Worm (Caenorhabditis elegans) whole organism, L4 larva: Measurements from ENCODE around the gene M7.12.

Experiments used
- F10B5.3 ChIP-seq: sonication (generic microtip); optimal IDR thresholded peaks from 2 replicates; lab custom pipeline; 2016; ENCODE audit warnings: mild to moderate bottlenecking, missing genetic modification characterization, missing compliant biosample characterization
- F26F4.8 ChIP-seq: fragments of 200-800 bp; sonication (Bioruptor generic); conservative IDR thresholded peaks from 2 replicates; pipeline ENCODE4 v1.3.6; 2022; ENCODE audit warnings: missing genetic modification characterization, missing compliant biosample characterization
- F37D6.2 ChIP-seq: sonication (generic microtip); optimal IDR thresholded peaks from 2 replicates; lab custom pipeline; 2016; ENCODE audit warnings: mild to moderate bottlenecking, missing genetic modification characterization, missing compliant biosample characterization
- F49E8.2 ChIP-seq: sonication (generic microtip); optimal IDR thresholded peaks from 2 replicates; lab custom pipeline; 2016; ENCODE audit warnings: missing compliant biosample characterization, mild to moderate bottlenecking, missing genetic modification characterization, borderline replicate concordance
- Y105C5A.15 ChIP-seq: fragments of 200-800 bp; sonication (Bioruptor generic); IDR thresholded peaks from 2 replicates; pipeline ENCODE4 v1.3.6; 2022; ENCODE audit warnings: missing genetic modification characterization, missing compliant biosample characterization
- Y48G9A.11 ChIP-seq: fragments of 200-800 bp; sonication (Bioruptor generic); IDR thresholded peaks from 2 replicates; pipeline ENCODE4 v1.3.6; 2022; ENCODE audit warnings: missing genetic modification reagents, missing genetic modification characterization, missing compliant biosample characterization
- Y5F2A.4 ChIP-seq: fragments of 200-800 bp; sonication (Bioruptor generic); optimal IDR thresholded peaks from 2 replicates; lab custom pipeline; 2018; ENCODE audit warnings: mild to moderate bottlenecking, missing genetic modification characterization, missing compliant biosample characterization
- Y75B8A.6 ChIP-seq: fragments of 200-800 bp; sonication (Bioruptor generic); IDR thresholded peaks from 2 replicates; pipeline ENCODE4 v1.3.6; 2022; ENCODE audit warnings: missing genetic modification reagents, missing genetic modification characterization, missing compliant biosample characterization
- ZK337.2 ChIP-seq: fragments of 200-800 bp; sonication (Bioruptor generic); IDR thresholded peaks from 2 replicates; pipeline ENCODE4 v1.3.6; 2022; ENCODE audit warnings: missing genetic modification reagents, missing genetic modification characterization, missing compliant biosample characterization
- aha-1 ChIP-seq: fragments of 150-350 bp; peaks from one replicate; lab custom pipeline; 2014; ENCODE audit warnings: missing biosample characterization, missing genetic modification characterization
- ama-1 ChIP-seq: fragments of 150-350 bp; optimal IDR thresholded peaks from 2 replicates; lab custom pipeline; 2014; ENCODE audit warnings: inconsistent platforms, mixed read lengths
- arid-1 ChIP-seq: fragments of 200-800 bp; sonication (Bioruptor generic); conservative IDR thresholded peaks from 2 replicates; pipeline ENCODE4 v1.3.6; 2022; ENCODE audit warnings: missing genetic modification reagents, missing genetic modification characterization, missing compliant biosample characterization
- ceh-32 ChIP-seq: sonication (generic microtip); optimal IDR thresholded peaks from 2 replicates; lab custom pipeline; 2016; ENCODE audit warnings: mild to moderate bottlenecking, missing genetic modification characterization, missing compliant biosample characterization; ENCODE audit not compliant: poor library complexity
- ceh-82 ChIP-seq: sonication (generic microtip); optimal IDR thresholded peaks from 2 replicates; lab custom pipeline; 2017; ENCODE audit warnings: missing biosample characterization, missing genetic modification characterization
- ces-1 ChIP-seq: fragments of 150-350 bp; sonication (generic microtip); optimal IDR thresholded peaks from 4 replicates; lab custom pipeline; 2014; ENCODE audit warnings: missing biosample characterization, missing genetic modification reagents, missing genetic modification characterization
- ctbp-1 ChIP-seq: fragments of 200-800 bp; sonication (Bioruptor generic); IDR thresholded peaks from 2 replicates; pipeline ENCODE4 v1.3.6; 2022; ENCODE audit warnings: missing genetic modification reagents, missing genetic modification characterization, missing compliant biosample characterization
- dve-1 ChIP-seq: sonication (generic microtip); optimal IDR thresholded peaks from 2 replicates; lab custom pipeline; 2017; ENCODE audit warnings: antibody characterized with exemption, mild to moderate bottlenecking, missing genetic modification characterization, missing compliant biosample characterization; ENCODE audit not compliant: insufficient read depth
- hmg-1.1 ChIP-seq: fragments of 200-800 bp; sonication (Bioruptor generic); IDR thresholded peaks from 2 replicates; pipeline ENCODE4 v1.3.6; 2022; ENCODE audit warnings: missing genetic modification reagents, missing genetic modification characterization, missing compliant biosample characterization
- lim-7 ChIP-seq: fragments of 200-800 bp; sonication (Bioruptor generic); IDR thresholded peaks from 2 replicates; pipeline ENCODE4 v1.3.6; 2022; ENCODE audit warnings: missing genetic modification characterization, missing compliant biosample characterization
- lin-15B ChIP-seq: fragments of 150-350 bp; sonication (generic microtip); optimal IDR thresholded peaks from 3 replicates; lab custom pipeline; 2014; ENCODE audit warnings: missing biosample characterization, missing genetic modification characterization
- lin-38 ChIP-seq: fragments of 200-800 bp; sonication (Bioruptor generic); IDR thresholded peaks from 2 replicates; pipeline ENCODE4 v1.3.6; 2022; ENCODE audit warnings: missing genetic modification reagents, missing genetic modification characterization, missing compliant biosample characterization
- madf-5 ChIP-seq, 2 experiments: fragments of 200-800 bp; sonication (Bioruptor generic); IDR thresholded peaks; 2 replicates each; pipeline ENCODE4 v1.3.6; 2022; ENCODE audit warnings: missing compliant biosample characterization in 2 of 2, missing genetic modification characterization in 2 of 2
- mdt-29 ChIP-seq: fragments of 200-800 bp; sonication (Bioruptor generic); IDR thresholded peaks from 2 replicates; pipeline ENCODE4 v1.3.6; 2022; ENCODE audit warnings: missing genetic modification reagents, missing genetic modification characterization, missing compliant biosample characterization
- mes-2 ChIP-seq: sonication (generic microtip); optimal IDR thresholded peaks from 2 replicates; lab custom pipeline; 2016; ENCODE audit warnings: missing genotype, mild to moderate bottlenecking, missing genetic modification characterization, missing compliant biosample characterization; ENCODE audit not compliant: poor library complexity, severe bottlenecking
- mxl-2 ChIP-seq: fragments of 200-800 bp; sonication (Bioruptor generic); conservative IDR thresholded peaks from 2 replicates; pipeline ENCODE4 v1.3.6; 2022; ENCODE audit warnings: missing genetic modification reagents, missing genetic modification characterization, missing compliant biosample characterization
- nhr-25 ChIP-seq: sonication (generic microtip); optimal IDR thresholded peaks from 2 replicates; lab custom pipeline; 2017; ENCODE audit warnings: missing genetic modification characterization, mild to moderate bottlenecking, missing compliant biosample characterization, antibody characterized with exemption, moderate library complexity, borderline replicate concordance; ENCODE audit not compliant: insufficient read depth
- nhr-41 ChIP-seq: fragments of 200-800 bp; sonication (Bioruptor generic); IDR thresholded peaks from 2 replicates; pipeline ENCODE4 v1.3.6; 2022; ENCODE audit warnings: missing genetic modification reagents, missing genetic modification characterization, missing compliant biosample characterization
- nhr-42 ChIP-seq: fragments of 200-800 bp; sonication (Bioruptor generic); IDR thresholded peaks from 2 replicates; pipeline ENCODE4 v1.3.6; 2022; ENCODE audit warnings: missing genetic modification characterization, missing compliant biosample characterization
- nhr-48 ChIP-seq: sonication (generic microtip); optimal IDR thresholded peaks from 2 replicates; lab custom pipeline; 2016; ENCODE audit warnings: mild to moderate bottlenecking, missing genetic modification characterization, missing compliant biosample characterization
- pha-4 ChIP-seq, 2 experiments: fragments of 150-350 bp in 1 of 2; fragments of 200-800 bp in 1 of 2; sonication (Bioruptor generic) in 1 of 2; IDR thresholded peaks in 1 of 2; optimal IDR thresholded peaks in 1 of 2; 2 replicates each; pipeline versions ENCODE4 v1.3.6 to Lab custom; 2014 to 2022; ENCODE audit warnings: missing genetic modification characterization in 2 of 2, missing genetic modification reagents in 2 of 2, missing biosample characterization in 1 of 2, missing compliant biosample characterization in 1 of 2
- pqm-1 ChIP-seq: sonication (generic microtip); optimal IDR thresholded peaks from 2 replicates; lab custom pipeline; 2017; ENCODE audit warnings: missing biosample characterization, missing genetic modification characterization
- rbr-2 ChIP-seq: sonication (generic microtip); optimal IDR thresholded peaks from 2 replicates; lab custom pipeline; 2016; ENCODE audit warnings: missing genotype, missing genetic modification characterization, missing compliant biosample characterization
- snpc-1.2 ChIP-seq: fragments of 200-800 bp; sonication (Bioruptor generic); IDR thresholded peaks from 2 replicates; pipeline ENCODE4 v1.3.6; 2022; ENCODE audit warnings: missing genetic modification reagents, missing genetic modification characterization, missing compliant biosample characterization
- snpc-4 ChIP-seq: fragments of 150-350 bp; optimal IDR thresholded peaks from 2 replicates; lab custom pipeline; 2014; ENCODE audit warnings: missing biosample characterization, missing genetic modification characterization
- tra-1 ChIP-seq: fragments of 200-800 bp; sonication (Bioruptor generic); IDR thresholded peaks from 2 replicates; pipeline ENCODE4 v1.3.6; 2022; ENCODE audit warnings: missing genetic modification reagents, missing genetic modification characterization, missing compliant biosample characterization
- unc-62 ChIP-seq, 3 experiments: fragments of 150-350 bp in 1 of 3; sonication (generic microtip); optimal IDR thresholded peaks in 2 of 3; peaks in 1 of 3; 1 replicate in 1 of 3; 2 replicates in 2 of 3; lab custom pipeline; 2014 to 2017; ENCODE audit warnings: missing biosample characterization in 3 of 3, missing genetic modification characterization in 3 of 3, missing genetic modification reagents in 3 of 3, missing genotype in 1 of 3
- zfp-3 ChIP-seq: fragments of 200-800 bp; sonication (Bioruptor generic); conservative IDR thresholded peaks from 2 replicates; pipeline ENCODE4 v1.3.6; 2022; ENCODE audit warnings: missing genetic modification reagents, missing genetic modification characterization, missing compliant biosample characterization
- zip-2 ChIP-seq: fragments of 150-350 bp; optimal IDR thresholded peaks from 2 replicates; lab custom pipeline; 2014; ENCODE audit warnings: missing biosample characterization, missing genetic modification characterization
- ztf-7 ChIP-seq: fragments of 150-350 bp; optimal IDR thresholded peaks from 2 replicates; lab custom pipeline; 2014; ENCODE audit warnings: missing biosample characterization, missing genetic modification characterization

Gene M7.12

DNA sequence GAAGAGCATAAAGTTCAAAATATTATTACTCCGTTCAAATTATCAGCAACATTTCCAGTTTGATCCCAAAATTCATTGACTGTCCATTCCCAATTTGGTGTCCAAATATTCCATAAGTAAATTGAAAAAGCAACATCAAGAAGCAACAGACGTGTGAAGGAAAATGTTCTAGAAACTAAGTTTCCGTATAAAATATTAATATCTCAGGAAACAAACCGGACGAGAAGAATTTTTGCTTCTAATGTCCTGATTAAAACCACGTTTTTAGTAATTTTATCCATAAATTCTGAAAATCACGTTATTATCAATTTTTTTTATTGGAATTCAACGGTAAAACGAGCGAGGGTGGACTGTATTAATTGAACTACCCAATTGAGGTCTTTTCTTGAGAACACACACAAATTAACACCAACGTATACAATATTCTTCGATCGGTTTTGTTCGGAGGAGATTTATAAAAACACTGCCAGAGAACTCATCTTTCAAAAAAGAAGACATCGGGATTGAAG lies 49.2 kb upstream of the M7.12 start, which contains the start of gene pigq-1 (continued):
- TF ChIP-seq ceh-32 (tag; lab: Kevin White, UChicago), result no peak
- peak; percentile 6 for TF ChIP-seq zip-2 (tag; lab: Kevin White, UChicago)
- peak; percentile 20 for TF ChIP-seq dve-1 (tag; lab: Kevin White, UChicago)
- TF ChIP-seq Y75B8A.6 (GFP tag; lab: Robert Waterston, UW), result no peak
- TF ChIP-seq nhr-25 (tag; lab: Kevin White, UChicago), result no peak
- TF ChIP-seq mdt-29 (GFP tag; lab: Robert Waterston, UW), result peak; percentile 34; the same call in 1 of the 2 replicates
- TF ChIP-seq, all 104 proteins: peak for 28

DNA sequence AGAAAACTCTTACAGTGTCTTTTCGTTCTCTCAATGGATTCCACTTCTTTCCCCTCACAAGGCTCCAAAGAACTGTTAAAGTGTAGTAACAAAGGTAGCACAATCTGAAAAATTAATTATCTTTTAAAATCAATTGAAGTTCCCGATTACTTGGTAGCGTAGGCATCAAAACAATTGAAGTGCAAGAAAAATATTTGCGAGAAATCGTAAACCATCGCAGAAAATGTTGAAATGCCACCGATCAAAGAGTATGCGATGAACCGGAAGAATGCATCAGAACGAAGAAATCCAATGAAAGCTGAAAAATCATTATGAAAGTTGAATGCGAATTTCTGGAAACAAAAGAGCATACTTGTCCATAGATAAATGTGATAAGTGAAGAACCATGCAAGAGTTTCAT lies 48.7 kb upstream of the M7.12 start:
- TF ChIP-seq lim-7 (no peak), F10B5.3 (tag; lab: Kevin White, UChicago) (no peak), aha-1 (tag; lab: Kevin White, UChicago) (peak; percentile 98), nhr-48 (tag; lab: Kevin White, UChicago) (no peak), F26F4.8 (GFP tag; lab: Robert Waterston, UW) (no peak), ctbp-1 (GFP tag; lab: Robert Waterston, UW) (no peak), mxl-2 (GFP tag; lab: Robert Waterston, UW) (no peak)

DNA sequence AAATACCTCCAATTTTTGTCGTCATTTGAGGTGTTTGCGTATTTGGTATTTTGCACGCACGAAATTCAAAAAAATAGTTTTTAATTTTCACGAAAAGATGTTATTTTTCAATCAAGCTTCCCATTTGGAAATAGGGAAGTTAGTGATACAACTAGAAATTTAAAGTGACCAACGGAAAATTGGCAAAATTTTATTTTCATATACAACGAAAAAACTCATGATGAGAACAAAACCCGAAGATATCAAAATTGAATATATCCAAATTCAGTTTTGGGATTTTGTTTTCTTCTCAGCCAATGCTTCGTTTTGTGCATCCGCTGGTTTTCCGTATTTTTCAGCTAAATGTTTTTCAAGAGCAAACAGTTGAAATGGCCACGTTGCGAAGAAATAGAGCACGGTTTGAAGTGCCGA lies 48.2 kb upstream of the M7.12 start:
- TF ChIP-seq ama-1 (lab: Kevin White, UChicago) (no peak), zfp-3 (GFP tag; lab: Robert Waterston, UW) (0 out of 2 replicates have a peak, but pooled peaks have one; percentile 30), pqm-1 (tag; lab: Kevin White, UChicago) (no peak), snpc-1.2 (0 out of 2 replicates have a peak, but pooled peaks have one; percentile 15), hmg-1.1 (no peak), lin-38 (GFP tag; lab: Robert Waterston, UW) (peak; percentile 62), lim-7 (no peak), F49E8.2 (tag; lab: Kevin White, UChicago) (peak; percentile 89), ceh-32 (tag; lab: Kevin White, UChicago) (no peak), rbr-2 (tag; lab: Kevin White, UChicago) (no peak), arid-1 (peak; percentile 80), Y5F2A.4 (no peak), Y48G9A.11 (0 out of 2 replicates have a peak, but pooled peaks have one; percentile 6), ztf-7 (tag; lab: Kevin White, UChicago) (no peak), pha-4 (GFP tag; IDR thresholded peaks at IDR 0.05; lab: Robert Waterston, UW) (peak; percentile 64; the same call in 1 of the 2 replicates), pha-4 (tag; optimal IDR thresholded peaks at IDR 0.05; lab: Kevin White, UChicago) (no peak), unc-62 (GFP tag; optimal IDR thresholded peaks at IDR 0.05 in 1 of 2; lab: Kevin White, UChicago) (peak in 1 of 2 experiments; percentile 51), unc-62 (tag; optimal IDR thresholded peaks at IDR 0.05; lab: Kevin White, UChicago) (no peak), mes-2 (tag; lab: Kevin White, UChicago) (no peak), nhr-25 (tag; lab: Kevin White, UChicago) (no peak)

DNA sequence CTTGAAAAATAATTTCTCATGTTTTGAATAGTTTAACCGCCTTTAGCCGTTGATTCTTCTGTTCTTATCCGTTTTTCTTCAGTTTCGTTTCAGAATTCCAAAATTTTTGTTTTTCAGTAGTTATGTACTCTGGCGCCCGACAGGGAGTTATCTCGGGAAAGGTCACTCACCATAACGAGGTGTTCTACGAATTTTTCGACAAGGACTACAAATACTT lies 45.4 kb upstream of the M7.12 start, which contains the start of gene F01G4.4:
F01G4.4 (plus strand) TSS at position 118 of the 217 bp plus-strand sequence.
- TF ChIP-seq rbr-2 (tag; lab: Kevin White, UChicago), result no peak
- TF ChIP-seq ces-1 (GFP tag; lab: Kevin White, UChicago), result no peak
- TF ChIP-seq snpc-4 (tag; lab: Kevin White, UChicago), result no peak
- TF ChIP-seq F37D6.2 (tag; lab: Kevin White, UChicago), result no peak
- TF ChIP-seq lin-15B (tag; lab: Kevin White, UChicago), result no peak
- TF ChIP-seq ceh-32 (tag; lab: Kevin White, UChicago), result no peak
- TF ChIP-seq ceh-82 (tag; lab: Kevin White, UChicago), result no peak
- no peak for TF ChIP-seq madf-5 (GFP tag; IDR thresholded peaks at IDR 0.05; lab: Robert Waterston, UW)
- TF ChIP-seq zip-2 (tag; lab: Kevin White, UChicago), result no peak
- no peak for TF ChIP-seq Y105C5A.15
- no peak for TF ChIP-seq nhr-41
- no peak for TF ChIP-seq nhr-42 (GFP tag; lab: Robert Waterston, UW)
- no peak for TF ChIP-seq ZK337.2
- TF ChIP-seq tra-1 (GFP tag; lab: Robert Waterston, UW), result no peak
